Worm (Caenorhabditis elegans) whole organism, young adult: ENCODE measurements around the gene W02B8.1.
"Not testable (repeated sequence)": the region's sequence is repeated elsewhere in the genome, so short reads cannot be mapped to it uniquely, and the experiment has no call there.

Experiments
- B0019.2 ChIP-seq: fragments of 200-800 bp; sonication (Bioruptor generic); conservative IDR thresholded peaks from 2 replicates; pipeline ENCODE4 v1.3.6; 2022; ENCODE audit warnings: missing genetic modification reagents, missing genetic modification characterization, missing compliant biosample characterization
- B0261.1 ChIP-seq: sonication (generic microtip); optimal IDR thresholded peaks from 2 replicates; lab custom pipeline; 2016; ENCODE audit warnings: mild to moderate bottlenecking, missing genetic modification characterization, moderate library complexity, missing compliant biosample characterization
- F23B12.7 ChIP-seq: sonication (generic microtip); optimal IDR thresholded peaks from 2 replicates; lab custom pipeline; 2017; ENCODE audit warnings: missing genetic modification characterization, mild to moderate bottlenecking, missing compliant biosample characterization, antibody characterized with exemption, moderate library complexity; ENCODE audit not compliant: insufficient read depth
- F55B11.4 ChIP-seq: sonication (generic microtip); optimal IDR thresholded peaks from 2 replicates; lab custom pipeline; 2016; ENCODE audit warnings: missing compliant biosample characterization, missing genetic modification characterization, borderline replicate concordance; ENCODE audit not compliant: insufficient read depth
- Y56A3A.18 ChIP-seq: fragments of 200-800 bp; sonication (Bioruptor generic); IDR thresholded peaks from 2 replicates; pipeline ENCODE4 v1.3.6; 2022; ENCODE audit warnings: missing genetic modification reagents, missing genetic modification characterization, missing compliant biosample characterization
- ama-1 ChIP-seq, 3 experiments: fragments of 150-350 bp in 1 of 3; sonication (generic microtip) in 2 of 3; optimal IDR thresholded peaks; 2 replicates each; lab custom pipeline; 2014 to 2018; ENCODE audit warnings: missing biosample characterization in 2 of 3, missing genetic modification characterization in 2 of 3, missing genetic modification reagents in 2 of 3
- lin-40 ChIP-seq: sonication (generic microtip); optimal IDR thresholded peaks from 2 replicates; lab custom pipeline; 2016; ENCODE audit warnings: missing genetic modification characterization, mild to moderate bottlenecking, missing compliant biosample characterization, missing genotype, missing genetic modification reagents
- snpc-3.4 ChIP-seq: sonication (generic microtip); optimal IDR thresholded peaks from 2 replicates; lab custom pipeline; 2017; ENCODE audit warnings: missing genetic modification characterization, mild to moderate bottlenecking, missing compliant biosample characterization, antibody characterized with exemption, moderate library complexity, missing genotype, missing genetic modification reagents
- unc-130 ChIP-seq: sonication (generic microtip); optimal IDR thresholded peaks from 2 replicates; lab custom pipeline; 2016; ENCODE audit warnings: missing genetic modification reagents, missing genetic modification characterization, missing compliant biosample characterization
- unc-62 ChIP-seq: fragments of 150-350 bp; optimal IDR thresholded peaks from 2 replicates; lab custom pipeline; 2014; ENCODE audit warnings: missing biosample characterization, missing genetic modification reagents, missing genetic modification characterization

ce11 chrII:13852532-13853199, 49.2 kb downstream of the W02B8.1 start:
- TF ChIP-seq B0019.2 (GFP tag; lab: Robert Waterston, UW); Y56A3A.18 (GFP tag; lab: Robert Waterston, UW); ama-1 (optimal IDR thresholded peaks at IDR 0.05; lab: Kevin White, UChicago); ama-1 (GFP tag; optimal IDR thresholded peaks at IDR 0.05; lab: Kevin White, UChicago); B0261.1; F23B12.7 (tag; lab: Kevin White, UChicago); unc-130 (GFP tag; lab: Kevin White, UChicago); unc-62 (GFP tag; lab: Kevin White, UChicago); F55B11.4: not testable (repeated sequence)
- TF ChIP-seq snpc-3.4 (tag; lab: Kevin White, UChicago) (peak; percentile 27), lin-40 (tag; lab: Kevin White, UChicago) (peak; percentile 26)
